ENCODE assay signal across 5 fruit fly cellular contexts in genomic region chr3L:21008255-21008815, dm6.
TF ChIP-seq lines count a peak whose summit lies in the region.

No protein-coding gene starts in this region.

- TF ChIP-seq CTCF in whole organism, embryonic (GFP tag; optimal IDR thresholded peaks at IDR 0.05; lab: Kevin White, UChicago), result no peak

TF ChIP-seq in whole organism, adult, 20 proteins besides CTCF, POLR2A, EP300 and RAD21:
- TF ChIP-seq CG14711 (tag; optimal IDR thresholded peaks at IDR 0.05; lab: Kevin White, UChicago), result no peak
- TF ChIP-seq kay (GFP tag; lab: Kevin White, UChicago; ENCODE audit: borderline replicate concordance), result peak; percentile 89
- no peak for TF ChIP-seq Clk (GFP tag; optimal IDR thresholded peaks at IDR 0.05; lab: Kevin White, UChicago)
- no peak for TF ChIP-seq bab1 (GFP tag; optimal IDR thresholded peaks at IDR 0.05; lab: Kevin White, UChicago)
- no peak for TF ChIP-seq Mnt (GFP tag; optimal IDR thresholded peaks at IDR 0.05; lab: Kevin White, UChicago)

TF ChIP-seq in whole organism, embryonic, 481 proteins besides CTCF, POLR2A, EP300 and RAD21:
- 0 out of 2 replicates have a peak, but pooled peaks have one; percentile 14 for TF ChIP-seq Atf6 (GFP tag; IDR thresholded peaks at IDR 0.05; lab: Robert Waterston, UW)
- TF ChIP-seq gem (tag; optimal IDR thresholded peaks at IDR 0.05; lab: Kevin White, UChicago), result peak; percentile 9
- peak; percentile 54 for TF ChIP-seq Med (GFP tag; lab: Kevin White, UChicago)
- no peak for TF ChIP-seq CG4282 (GFP tag; optimal IDR thresholded peaks at IDR 0.05; lab: Kevin White, UChicago)
- peak; percentile 36 for TF ChIP-seq nerfin-1 (tag; optimal IDR thresholded peaks at IDR 0.05; lab: Kevin White, UChicago)
- peak; percentile 18 for TF ChIP-seq sens (GFP tag; lab: Kevin White, UChicago)
- TF ChIP-seq CG17385 (GFP tag; optimal IDR thresholded peaks at IDR 0.05; lab: Kevin White, UChicago), result no peak
- TF ChIP-seq eve (GFP tag; optimal IDR thresholded peaks at IDR 0.05; lab: Kevin White, UChicago), result peak in 1 of 2 experiments; percentile 1
- peak; percentile 69 for TF ChIP-seq CG4360 (GFP tag; IDR thresholded peaks at IDR 0.05; lab: Robert Waterston, UW)
- TF ChIP-seq Myb (GFP tag; optimal IDR thresholded peaks at IDR 0.05; lab: Kevin White, UChicago), result peak; percentile 3
- TF ChIP-seq gro (GFP tag; optimal IDR thresholded peaks at IDR 0.05; lab: Kevin White, UChicago), result peak; percentile 9
- TF ChIP-seq CG3847 (GFP tag; IDR thresholded peaks at IDR 0.05; lab: Robert Waterston, UW), result no peak

TF ChIP-seq in whole organism, prepupa, 60 proteins besides CTCF, POLR2A, EP300 and RAD21:
- peak in 1 of 2 experiments; percentile 7 for TF ChIP-seq salr (GFP tag; optimal IDR thresholded peaks at IDR 0.05; lab: Kevin White, UChicago)
- no peak for TF ChIP-seq Blimp-1 (GFP tag; optimal IDR thresholded peaks at IDR 0.05; lab: Kevin White, UChicago)
- peak; percentile 7 for TF ChIP-seq pdm3 (GFP tag; optimal IDR thresholded peaks at IDR 0.05; lab: Kevin White, UChicago)
- TF ChIP-seq cyc (GFP tag; optimal IDR thresholded peaks at IDR 0.05; lab: Kevin White, UChicago), result no peak
- TF ChIP-seq CG34406 (GFP tag; optimal IDR thresholded peaks at IDR 0.05; lab: Kevin White, UChicago), result peak; percentile 7
- peak; percentile 77 for TF ChIP-seq Eip78C (GFP tag; lab: Kevin White, UChicago)
- TF ChIP-seq CG6792 (GFP tag; optimal IDR thresholded peaks at IDR 0.05; lab: Kevin White, UChicago), result no peak
- peak; percentile 63 for TF ChIP-seq fkh (GFP tag; optimal IDR thresholded peaks at IDR 0.05; lab: Kevin White, UChicago)
- TF ChIP-seq Sox15 (GFP tag; optimal IDR thresholded peaks at IDR 0.05; lab: Kevin White, UChicago), result no peak
- peak; percentile 12 for TF ChIP-seq Sox102F (GFP tag; optimal IDR thresholded peaks at IDR 0.05; lab: Kevin White, UChicago)
- TF ChIP-seq esn (GFP tag; optimal IDR thresholded peaks at IDR 0.05; lab: Kevin White, UChicago), result peak; percentile 19
- TF ChIP-seq achi (GFP tag; optimal IDR thresholded peaks at IDR 0.05; lab: Kevin White, UChicago), result peak; percentile 18
- peak; percentile 8 for TF ChIP-seq Met (GFP tag; optimal IDR thresholded peaks at IDR 0.05; lab: Kevin White, UChicago)
- no peak for TF ChIP-seq fd59A (GFP tag; optimal IDR thresholded peaks at IDR 0.05; lab: Kevin White, UChicago)
TF ChIP-seq in whole organism, prepupa: peak in this region for 9.

TF ChIP-seq in whole organism, pupa, 21 proteins besides CTCF, POLR2A, EP300 and RAD21:
- TF ChIP-seq EcR (GFP tag; optimal IDR thresholded peaks at IDR 0.05; lab: Kevin White, UChicago) (no peak), CG9948 (tag; optimal IDR thresholded peaks at IDR 0.05; lab: Kevin White, UChicago) (peak; percentile 13), D1 (tag; optimal IDR thresholded peaks at IDR 0.05; lab: Kevin White, UChicago) (peak; percentile 24), CG13204 (GFP tag; optimal IDR thresholded peaks at IDR 0.05; lab: Kevin White, UChicago) (no peak)

TF ChIP-seq in whole organism, wandering third instar larva, 38 proteins besides CTCF, POLR2A, EP300 and RAD21:
- peak; percentile 49 for TF ChIP-seq psq (GFP tag; optimal IDR thresholded peaks at IDR 0.05; lab: Kevin White, UChicago)
- no peak for TF ChIP-seq jim (GFP tag; optimal IDR thresholded peaks at IDR 0.05; lab: Kevin White, UChicago)
- peak; percentile 24 for TF ChIP-seq woc (GFP tag; optimal IDR thresholded peaks at IDR 0.05; lab: Kevin White, UChicago)
- no peak for TF ChIP-seq br (GFP tag; optimal IDR thresholded peaks at IDR 0.05; lab: Kevin White, UChicago)
- TF ChIP-seq Jra (GFP tag; optimal IDR thresholded peaks at IDR 0.05; lab: Kevin White, UChicago), result no peak
- TF ChIP-seq ey (GFP tag; optimal IDR thresholded peaks at IDR 0.05; lab: Kevin White, UChicago), result peak; percentile 26
- no peak for TF ChIP-seq h (GFP tag; optimal IDR thresholded peaks at IDR 0.05; lab: Kevin White, UChicago)
- no peak for TF ChIP-seq CG9705 (GFP tag; optimal IDR thresholded peaks at IDR 0.05; lab: Kevin White, UChicago)
- TF ChIP-seq Sp1 (GFP tag; optimal IDR thresholded peaks at IDR 0.05; lab: Kevin White, UChicago), result no peak
